Fruit fly (Drosophila melanogaster): ENCODE results near the gene Cpsf6.

Gene Cpsf6

dm6 chr3L:8308891-8309352 lies 6.4 kb downstream of the Cpsf6 start, which contains the start of gene BI-1 (continued):
- TF ChIP-seq usp (GFP tag; optimal IDR thresholded peaks at IDR 0.05) (no peak), CG1602 (GFP tag; optimal IDR thresholded peaks at IDR 0.05) (peak; percentile 43), fu2 (GFP tag; optimal IDR thresholded peaks at IDR 0.05) (no peak), Drgx (GFP tag; IDR thresholded peaks at IDR 0.05) (no peak), gsb-n (tag; optimal IDR thresholded peaks at IDR 0.05) (no peak), chn (GFP tag; optimal IDR thresholded peaks at IDR 0.05) (no peak), klu (GFP tag; IDR thresholded peaks at IDR 0.05) (peak; percentile 62; the same call in 1 of the 2 replicates), Doc2 (GFP tag; IDR thresholded peaks at IDR 0.05) (no peak), CG17385 (GFP tag; optimal IDR thresholded peaks at IDR 0.05) (peak; percentile 56), CG12659 (GFP tag; optimal IDR thresholded peaks at IDR 0.05) (peak; percentile 80), Rx (GFP tag; IDR thresholded peaks at IDR 0.05) (0 out of 2 replicates have a peak, but pooled peaks have one; percentile 3), CG1603 (tag; optimal IDR thresholded peaks at IDR 0.05) (no peak), CG8765 (GFP tag; IDR thresholded peaks at IDR 0.05) (no peak), ftz-f1 (GFP tag; optimal IDR thresholded peaks at IDR 0.05) (peak; percentile 18), bab2 (GFP tag; optimal IDR thresholded peaks at IDR 0.05) (peak; percentile 27), gro (GFP tag; optimal IDR thresholded peaks at IDR 0.05) (peak; percentile 54), sug (tag; optimal IDR thresholded peaks at IDR 0.05) (peak; percentile 88), CrebB (tag; optimal IDR thresholded peaks at IDR 0.05) (peak; percentile 18), CG13123 (GFP tag; optimal IDR thresholded peaks at IDR 0.05) (no peak), ase (GFP tag; IDR thresholded peaks at IDR 0.05) (no peak), Dll (GFP tag; IDR thresholded peaks at IDR 0.05; ENCODE audit: partially characterized antibody) (no peak), B-H2 (GFP tag; optimal IDR thresholded peaks at IDR 0.05) (peak; percentile 74), hb (GFP tag; IDR thresholded peaks at IDR 0.05; ENCODE audit: partially characterized antibody) (no peak), Bgb (GFP tag; IDR thresholded peaks at IDR 0.05; ENCODE audit: partially characterized antibody) (no peak), CG8924 (tag; optimal IDR thresholded peaks at IDR 0.05) (no peak), sna (GFP tag; IDR thresholded peaks at IDR 0.05; ENCODE audit: partially characterized antibody) (no peak), CG34376 (GFP tag; optimal IDR thresholded peaks at IDR 0.05) (peak; percentile 82), vnd (GFP tag; IDR thresholded peaks at IDR 0.05; ENCODE audit: partially characterized antibody) (no peak), CG8290 (GFP tag; optimal IDR thresholded peaks at IDR 0.05) (peak; percentile 55), CG8290 (tag; optimal IDR thresholded peaks at IDR 0.05) (no peak), pb (GFP tag; optimal IDR thresholded peaks at IDR 0.05) (no peak), CG6654 (GFP tag; optimal IDR thresholded peaks at IDR 0.05) (no peak), CG11093 (GFP tag; IDR thresholded peaks at IDR 0.05) (no peak), Hr39 (optimal IDR thresholded peaks at IDR 0.05) (no peak), CG1647 (GFP tag; optimal IDR thresholded peaks at IDR 0.05) (peak; percentile 41), CG30431 (GFP tag; optimal IDR thresholded peaks at IDR 0.05) (no peak), pnt (GFP tag; optimal IDR thresholded peaks at IDR 0.05) (no peak), CG10565 (GFP tag; optimal IDR thresholded peaks at IDR 0.05) (no peak), CG4730 (GFP tag; IDR thresholded peaks at IDR 0.05) (no peak), Blimp-1 (GFP tag; optimal IDR thresholded peaks at IDR 0.05) (no peak), CG12236 (GFP tag; optimal IDR thresholded peaks at IDR 0.05) (no peak), CG4617 (GFP tag; optimal IDR thresholded peaks at IDR 0.05; ENCODE audit: borderline replicate concordance) (peak; percentile 63), lbe (GFP tag; optimal IDR thresholded peaks at IDR 0.05) (peak; percentile 48), CG8478 (optimal IDR thresholded peaks at IDR 0.05) (no peak), Dfd (GFP tag; optimal IDR thresholded peaks at IDR 0.05) (no peak), Dp (GFP tag; optimal IDR thresholded peaks at IDR 0.05) (peak; percentile 83), jumu (GFP tag; optimal IDR thresholded peaks at IDR 0.05) (peak; percentile 15), crc (GFP tag; optimal IDR thresholded peaks at IDR 0.05) (no peak), lab (GFP tag; optimal IDR thresholded peaks at IDR 0.05) (peak; percentile 83), Med (GFP tag) (peak; percentile 66), jing (GFP tag; optimal IDR thresholded peaks at IDR 0.05) (no peak), ems (GFP tag; optimal IDR thresholded peaks at IDR 0.05) (peak; percentile 28), dm (GFP tag; optimal IDR thresholded peaks at IDR 0.05) (no peak)

All from whole organism, embryonic.